Fruit fly (Drosophila melanogaster): ENCODE results near the gene SkpE.

SkpE gene

DNA sequence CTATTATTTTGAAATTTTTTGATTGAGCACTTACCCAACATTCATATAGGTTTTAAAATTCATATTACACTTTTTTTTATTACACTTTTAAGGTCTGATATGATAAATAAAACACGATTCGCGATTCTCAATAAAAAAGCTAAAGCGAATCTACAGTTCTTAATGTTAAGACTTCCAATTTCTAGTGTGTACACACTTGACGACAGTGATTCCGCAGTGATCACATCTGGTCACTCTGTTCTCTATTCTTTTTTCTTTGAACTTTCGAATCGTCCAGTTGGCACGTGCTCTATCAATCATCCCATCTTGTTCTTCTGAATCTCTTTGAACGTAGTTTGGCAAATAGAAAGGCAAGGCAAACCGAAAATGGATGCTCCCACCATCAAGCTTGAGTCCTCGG, 8.1 kb downstream of the SkpE start, which contains the start of gene SkpC:
TSS of gene SkpC (plus strand) at position 301 of the 400 bp plus-strand sequence.
- no peak for TF ChIP-seq lola (GFP tag; optimal IDR thresholded peaks at IDR 0.05)
- TF ChIP-seq jim (GFP tag; optimal IDR thresholded peaks at IDR 0.05), result no peak
- no peak for TF ChIP-seq N (GFP tag; optimal IDR thresholded peaks at IDR 0.05)
- no peak for TF ChIP-seq tai (GFP tag; optimal IDR thresholded peaks at IDR 0.05)
- TF ChIP-seq woc (GFP tag; optimal IDR thresholded peaks at IDR 0.05), result no peak
- no peak for TF ChIP-seq OdsH (GFP tag; optimal IDR thresholded peaks at IDR 0.05)

DNA sequence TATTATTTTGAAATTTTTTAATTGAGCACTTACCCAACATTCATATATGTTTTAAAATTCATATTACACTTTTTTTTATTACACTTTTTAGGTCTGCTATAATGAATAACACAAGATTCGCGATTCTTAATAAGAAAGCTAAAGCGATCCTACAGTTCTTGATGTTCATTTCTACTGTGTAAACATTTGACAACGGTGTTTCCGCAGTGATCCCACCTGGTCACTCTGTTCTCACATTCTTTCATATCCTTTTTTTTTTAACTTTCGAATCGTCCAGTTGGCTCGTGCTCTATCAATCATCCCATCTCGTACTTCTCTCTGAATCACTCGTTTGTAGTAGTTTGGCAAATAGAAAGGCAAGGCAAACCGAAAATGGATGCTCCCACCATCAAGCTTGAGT, 11.5 kb downstream of the SkpE start, which contains the start of gene SkpD:
TSS of gene SkpD (plus strand) at position 301 of the 400 bp plus-strand sequence.
- TF ChIP-seq brk (GFP tag; optimal IDR thresholded peaks at IDR 0.05) (no peak), Hr83 (GFP tag; optimal IDR thresholded peaks at IDR 0.05; ENCODE audit: poor library complexity, severe bottlenecking) (no peak), Abd-B (GFP tag; optimal IDR thresholded peaks at IDR 0.05) (no peak), psq (GFP tag; optimal IDR thresholded peaks at IDR 0.05) (no peak), dl (GFP tag; optimal IDR thresholded peaks at IDR 0.05; ENCODE audit: insufficient read depth in 1 of 2, partially characterized antibody in 2 of 2) (no peak), usp (GFP tag; optimal IDR thresholded peaks at IDR 0.05) (no peak), HLH106 (tag; optimal IDR thresholded peaks at IDR 0.05) (no peak), Jra (GFP tag; optimal IDR thresholded peaks at IDR 0.05) (no peak), dmrt93B (GFP tag; optimal IDR thresholded peaks at IDR 0.05) (no peak), ey (GFP tag; optimal IDR thresholded peaks at IDR 0.05) (no peak), foxo (GFP tag; optimal IDR thresholded peaks at IDR 0.05) (no peak), rgr (GFP tag; optimal IDR thresholded peaks at IDR 0.05) (no peak), lola (GFP tag; optimal IDR thresholded peaks at IDR 0.05) (no peak), CG9705 (GFP tag; optimal IDR thresholded peaks at IDR 0.05) (no peak), Sp1 (GFP tag; optimal IDR thresholded peaks at IDR 0.05) (no peak)

DNA sequence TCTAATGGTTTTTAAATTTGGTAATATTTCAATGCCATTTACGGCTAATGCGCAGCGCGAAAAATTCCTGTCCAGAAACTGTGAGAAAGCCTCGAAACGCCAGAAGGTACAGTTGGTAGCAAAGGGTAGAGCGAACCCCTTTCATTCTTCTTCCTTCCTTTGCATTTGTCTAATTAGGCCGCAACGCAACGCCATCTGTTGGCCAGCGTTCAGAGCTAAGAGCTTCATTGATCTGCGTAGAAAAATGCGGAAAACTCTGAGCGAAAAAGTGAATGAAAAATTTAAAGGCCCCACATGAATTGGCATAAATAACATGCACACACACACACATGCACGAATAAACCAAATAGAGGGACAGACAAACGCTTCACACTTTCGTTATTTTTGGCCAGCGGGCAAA, 12.8 kb downstream of the SkpE start:
- TF ChIP-seq usp (GFP tag; optimal IDR thresholded peaks at IDR 0.05) (no peak), CG9705 (GFP tag; optimal IDR thresholded peaks at IDR 0.05) (no peak), sv (GFP tag; optimal IDR thresholded peaks at IDR 0.05) (no peak), dl (GFP tag; optimal IDR thresholded peaks at IDR 0.05; ENCODE audit: insufficient read depth in 1 of 2, partially characterized antibody in 2 of 2) (no peak)

DNA sequence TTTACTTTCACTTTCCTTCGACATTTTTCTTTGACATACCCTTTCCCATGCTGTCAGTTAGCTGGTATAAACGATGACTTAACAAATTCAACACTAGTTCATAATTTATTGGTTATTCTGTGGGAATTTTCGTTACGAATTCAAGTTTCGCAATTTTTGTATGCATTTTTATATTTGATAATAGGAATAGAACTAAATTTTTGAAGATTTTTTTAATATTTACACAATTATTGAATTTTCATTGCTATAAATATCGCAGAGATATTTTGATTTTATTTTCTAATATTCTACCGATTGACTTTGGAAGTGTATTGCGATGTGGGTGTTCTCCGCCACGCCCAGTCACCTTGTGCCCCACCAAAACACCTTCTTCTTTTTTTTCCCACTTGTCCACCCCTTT, 17.7 kb downstream of the SkpE start:
- TF ChIP-seq Rel (GFP tag; optimal IDR thresholded peaks at IDR 0.05), result no peak
- no peak for TF ChIP-seq Rel (tag; optimal IDR thresholded peaks at IDR 0.05)
- no peak for TF ChIP-seq tai (GFP tag; optimal IDR thresholded peaks at IDR 0.05)
- no peak for TF ChIP-seq h (GFP tag; optimal IDR thresholded peaks at IDR 0.05)
- TF ChIP-seq rgr (GFP tag; optimal IDR thresholded peaks at IDR 0.05), result no peak
- TF ChIP-seq Myc (optimal IDR thresholded peaks at IDR 0.05), result no peak
- TF ChIP-seq foxo (GFP tag; optimal IDR thresholded peaks at IDR 0.05), result no peak
- TF ChIP-seq GATAd (GFP tag; optimal IDR thresholded peaks at IDR 0.05), result no peak
- no peak for TF ChIP-seq OdsH (GFP tag; optimal IDR thresholded peaks at IDR 0.05)
- TF ChIP-seq brk (GFP tag; optimal IDR thresholded peaks at IDR 0.05), result no peak
- no peak for TF ChIP-seq Hnf4 (GFP tag; optimal IDR thresholded peaks at IDR 0.05)
- TF ChIP-seq HLH106 (tag; optimal IDR thresholded peaks at IDR 0.05), result no peak
- TF ChIP-seq Mio (GFP tag; optimal IDR thresholded peaks at IDR 0.05), result no peak
- TF ChIP-seq Abd-B (GFP tag; optimal IDR thresholded peaks at IDR 0.05), result no peak
- TF ChIP-seq Dif (GFP tag; optimal IDR thresholded peaks at IDR 0.05; ENCODE audit: partially characterized antibody), result no peak
- no peak for TF ChIP-seq fru (GFP tag; optimal IDR thresholded peaks at IDR 0.05)
- TF ChIP-seq dsf (GFP tag; optimal IDR thresholded peaks at IDR 0.05; ENCODE audit: borderline replicate concordance), result no peak
- TF ChIP-seq N (GFP tag; optimal IDR thresholded peaks at IDR 0.05), result no peak
- no peak for TF ChIP-seq sage (GFP tag; optimal IDR thresholded peaks at IDR 0.05)
- TF ChIP-seq woc (GFP tag; optimal IDR thresholded peaks at IDR 0.05), result no peak

DNA sequence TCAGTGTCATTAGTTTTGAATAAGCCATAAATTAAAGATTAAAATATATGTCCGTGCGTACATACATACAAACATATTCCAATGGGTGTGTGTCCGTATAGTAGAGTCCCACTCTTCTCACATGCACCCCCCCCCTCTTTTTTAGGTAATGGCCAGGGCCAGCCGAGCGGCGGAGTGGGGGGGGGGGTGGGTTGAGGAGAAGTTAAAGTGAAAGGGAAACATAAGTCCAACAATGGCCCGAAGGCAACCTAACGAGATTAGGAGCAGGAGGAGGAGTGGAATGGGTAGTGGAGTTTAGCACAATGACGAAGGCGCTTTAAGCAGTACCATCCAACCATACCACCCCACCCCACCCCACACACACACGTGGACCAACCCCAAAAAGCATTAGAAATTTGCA, 28.1 kb downstream of the SkpE start:
- TF ChIP-seq Mio (GFP tag; optimal IDR thresholded peaks at IDR 0.05), result no peak
- peak; percentile 47 for TF ChIP-seq Dfd (GFP tag; optimal IDR thresholded peaks at IDR 0.05)

Measured in whole organism, wandering third instar larva.